Fruit fly (Drosophila melanogaster): ENCODE data around the gene CG13300.

DNA sequence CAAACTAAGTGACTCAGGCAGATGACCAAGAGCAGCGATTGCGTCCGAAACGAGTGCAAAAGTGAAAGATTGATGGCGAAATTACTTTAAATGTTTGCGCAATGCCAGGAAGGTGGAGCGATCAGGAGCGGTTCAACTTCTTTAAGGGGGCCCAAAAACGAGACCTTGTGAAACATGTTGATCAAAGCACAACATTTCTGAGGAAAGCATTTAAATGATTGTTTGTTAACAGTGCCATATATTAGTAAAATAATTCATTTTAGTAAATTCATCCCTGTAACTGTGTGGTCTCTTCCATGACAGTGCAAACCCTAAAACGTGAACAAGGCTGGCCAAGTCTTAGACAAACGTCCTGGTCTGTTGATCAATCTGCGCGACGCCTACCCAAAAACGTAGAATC lies 43.7 kb upstream of the CG13300 start:
- TF ChIP-seq psq (optimal IDR thresholded peaks at IDR 0.05) = no peak
- no peak for TF ChIP-seq CG8478 (optimal IDR thresholded peaks at IDR 0.05)
- TF ChIP-seq Dll (optimal IDR thresholded peaks at IDR 0.05) = no peak

All from whole organism.